Worm (Caenorhabditis elegans) whole organism, L2 larva: ENCODE results near the gene tag-115.

Experiments used
- R02D3.7 ChIP-seq: fragments of 150-350 bp; optimal IDR thresholded peaks from 2 replicates; lab custom pipeline; 2014; ENCODE audit warnings: missing biosample characterization, missing genetic modification characterization
- dmd-4 ChIP-seq: sonication (generic microtip); optimal IDR thresholded peaks from 2 replicates; lab custom pipeline; 2017; ENCODE audit warnings: missing biosample characterization, missing genetic modification characterization
- elt-3 ChIP-seq: sonication (generic microtip); optimal IDR thresholded peaks from 2 replicates; lab custom pipeline; 2017; ENCODE audit warnings: missing biosample characterization, missing genetic modification characterization
- fos-1 ChIP-seq: fragments of 150-350 bp; optimal IDR thresholded peaks from 2 replicates; lab custom pipeline; 2014; ENCODE audit warnings: missing biosample characterization, missing genetic modification characterization
- lin-11 ChIP-seq: fragments of 150-350 bp; sonication (generic microtip); optimal IDR thresholded peaks from 2 replicates; lab custom pipeline; 2014; ENCODE audit warnings: missing biosample characterization, missing genetic modification characterization, inconsistent platforms, mixed read lengths
- lin-13 ChIP-seq: fragments of 150-350 bp; optimal IDR thresholded peaks from 2 replicates; lab custom pipeline; 2014; ENCODE audit warnings: missing biosample characterization, missing genetic modification reagents, missing genetic modification characterization
- lsy-2 ChIP-seq, 2 experiments: fragments of 150-350 bp in 1 of 2; sonication (generic microtip) in 1 of 2; optimal IDR thresholded peaks; 2 replicates each; lab custom pipeline; 2014 to 2017; ENCODE audit warnings: missing biosample characterization in 2 of 2, missing genetic modification characterization in 2 of 2
- mab-5 ChIP-seq: fragments of 150-350 bp; optimal IDR thresholded peaks from 2 replicates; lab custom pipeline; 2014; ENCODE audit warnings: missing biosample characterization, missing genetic modification characterization
- nhr-23 ChIP-seq: fragments of 150-350 bp; optimal IDR thresholded peaks from 2 replicates; lab custom pipeline; 2014; ENCODE audit warnings: missing biosample characterization, missing genetic modification reagents, missing genetic modification characterization
- nhr-25 ChIP-seq: fragments of 150-350 bp; sonication (generic microtip); optimal IDR thresholded peaks from 3 replicates; lab custom pipeline; 2014; ENCODE audit warnings: missing biosample characterization, missing genetic modification characterization
- sem-4 ChIP-seq: fragments of 150-350 bp; optimal IDR thresholded peaks from 2 replicates; lab custom pipeline; 2014; ENCODE audit warnings: missing biosample characterization, missing genetic modification reagents, missing genetic modification characterization
- unc-39 ChIP-seq: fragments of 150-350 bp; optimal IDR thresholded peaks from 2 replicates; lab custom pipeline; 2014; ENCODE audit warnings: missing biosample characterization, missing genetic modification characterization
- unc-62 ChIP-seq: fragments of 150-350 bp; optimal IDR thresholded peaks from 2 replicates; lab custom pipeline; 2014; ENCODE audit warnings: missing biosample characterization, missing genetic modification reagents, missing genetic modification characterization

DNA sequence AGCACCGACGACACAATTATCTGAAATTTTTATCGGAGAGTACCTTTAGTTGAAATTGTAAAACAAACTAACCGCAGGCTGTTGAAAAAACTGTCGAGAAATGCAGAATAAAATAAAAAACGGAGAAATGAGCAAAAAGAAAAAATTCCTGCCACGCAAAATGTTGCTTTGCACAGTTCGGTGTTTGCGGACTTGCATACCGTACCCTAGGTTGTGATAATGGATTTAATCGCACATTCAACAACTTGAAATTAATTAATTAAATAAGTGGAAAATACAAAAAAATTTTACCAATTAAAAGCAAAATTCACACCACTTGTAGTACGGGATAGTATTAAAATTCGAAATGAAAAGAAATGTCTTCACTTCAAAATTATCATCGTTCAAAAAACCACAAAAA lies 7.8 kb downstream of the tag-115 start:
- no peak for TF ChIP-seq unc-39 (tag; lab: Kevin White, UChicago)
- no peak for TF ChIP-seq unc-62 (GFP tag; lab: Kevin White, UChicago)
- TF ChIP-seq R02D3.7 (tag; lab: Kevin White, UChicago), result no peak
- TF ChIP-seq elt-3 (tag; lab: Kevin White, UChicago), result no peak
- no peak for TF ChIP-seq nhr-25
- peak; percentile 88 to 98 for TF ChIP-seq lsy-2 (tag; optimal IDR thresholded peaks at IDR 0.05; lab: Kevin White, UChicago)
- no peak for TF ChIP-seq dmd-4 (tag; lab: Kevin White, UChicago)
- TF ChIP-seq mab-5 (tag; lab: Kevin White, UChicago), result no peak
- TF ChIP-seq lin-13 (GFP tag; lab: Kevin White, UChicago), result peak; percentile 60
- TF ChIP-seq sem-4, result no peak
- peak; percentile 9 for TF ChIP-seq fos-1
- TF ChIP-seq lin-11, result no peak
- TF ChIP-seq nhr-23 (tag; lab: Kevin White, UChicago), result no peak
